Fruit fly (Drosophila melanogaster) whole organism: ENCODE measurements around the gene gb.

Source experiments
- CG8478 ChIP-seq: fragments of >200 bp; optimal IDR thresholded peaks from 2 replicates; lab custom pipeline; 2018; ENCODE audit warnings: inconsistent platforms
- Dll ChIP-seq: fragments of >200 bp; optimal IDR thresholded peaks from 2 replicates; lab custom pipeline; 2017
- EcR ChIP-seq, 2 experiments: fragments of >200 bp; optimal IDR thresholded peaks; 2 replicates each; lab custom pipeline; 2017; ENCODE audit warnings: missing biosample characterization in 2 of 2, missing genetic modification characterization in 2 of 2, missing genetic modification reagents in 2 of 2
- pan ChIP-seq: fragments of >200 bp; optimal IDR thresholded peaks from 2 replicates; lab custom pipeline; 2017
- psq ChIP-seq: fragments of >200 bp; optimal IDR thresholded peaks from 2 replicates; lab custom pipeline; 2017
- usp ChIP-seq: fragments of >200 bp; optimal IDR thresholded peaks from 2 replicates; lab custom pipeline; 2017; ENCODE audit warnings: missing biosample characterization, missing genetic modification characterization, mixed read lengths

Gene gb

dm6 chr3R:27148812-27149769 lies 37.0 kb upstream of the gb start:
- no peak for TF ChIP-seq usp (GFP tag; lab: Kevin White, UChicago)

- TF ChIP-seq EcR (GFP tag; optimal IDR thresholded peaks at IDR 0.05; lab: Kevin White, UChicago) (no peak), CG8478 (lab: Kevin White, UChicago) (no peak), Dll (lab: Kevin White, UChicago) (no peak), pan (lab: Kevin White, UChicago) (no peak)
Observed at dm6 chr3R:27139963-27140362, 27.9 kb upstream of the gb start.

DNA sequence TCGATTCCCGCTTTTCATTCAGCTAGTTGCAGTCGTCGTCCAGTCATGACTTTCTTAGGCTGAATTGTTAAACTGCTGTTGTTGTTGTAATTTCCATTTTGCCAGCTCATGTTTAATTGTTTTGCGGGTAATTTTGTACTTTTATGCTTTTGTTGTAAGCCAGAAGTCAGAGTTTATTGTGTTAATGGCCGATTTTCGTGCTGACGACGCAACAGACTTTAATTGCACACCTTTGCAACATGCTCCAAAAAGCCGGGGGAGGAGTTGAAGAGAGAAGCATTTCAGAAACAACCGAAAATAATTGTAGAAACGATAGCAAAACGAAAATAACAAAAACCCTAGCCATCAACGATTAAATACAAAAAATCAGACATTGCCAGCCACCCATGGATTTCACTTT lies 26.6 kb upstream of the gb start:
- TF ChIP-seq usp (GFP tag; lab: Kevin White, UChicago) (no peak), EcR (GFP tag; optimal IDR thresholded peaks at IDR 0.05; lab: Kevin White, UChicago) (no peak), Dll (lab: Kevin White, UChicago) (no peak), psq (lab: Kevin White, UChicago) (no peak), CG8478 (lab: Kevin White, UChicago) (no peak), pan (lab: Kevin White, UChicago) (no peak)

DNA sequence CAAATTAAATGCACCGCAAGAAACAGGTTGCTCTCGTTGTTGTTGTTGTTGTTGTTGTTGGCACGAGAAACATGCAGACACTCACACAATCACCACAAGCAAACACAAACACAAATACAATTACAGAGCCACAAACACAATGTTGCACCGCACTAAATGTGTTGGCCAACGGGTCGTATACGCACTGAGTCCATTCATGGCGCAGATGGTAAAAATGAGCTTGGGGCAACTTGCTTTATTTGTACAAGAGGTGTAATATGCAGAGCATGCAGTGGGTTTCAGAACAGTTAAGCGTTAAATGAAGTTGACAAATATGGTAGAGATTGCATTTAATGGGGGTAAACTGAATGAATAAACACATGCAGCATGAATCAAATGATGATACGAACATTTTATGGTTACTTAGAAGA lies 25.8 kb upstream of the gb start:
- no peak for TF ChIP-seq CG8478 (lab: Kevin White, UChicago)
- TF ChIP-seq pan (lab: Kevin White, UChicago), result no peak
- no peak for TF ChIP-seq usp (GFP tag; lab: Kevin White, UChicago)
- TF ChIP-seq psq (lab: Kevin White, UChicago), result no peak
- TF ChIP-seq Dll (lab: Kevin White, UChicago), result no peak
- TF ChIP-seq EcR (GFP tag; optimal IDR thresholded peaks at IDR 0.05; lab: Kevin White, UChicago), result no peak

DNA sequence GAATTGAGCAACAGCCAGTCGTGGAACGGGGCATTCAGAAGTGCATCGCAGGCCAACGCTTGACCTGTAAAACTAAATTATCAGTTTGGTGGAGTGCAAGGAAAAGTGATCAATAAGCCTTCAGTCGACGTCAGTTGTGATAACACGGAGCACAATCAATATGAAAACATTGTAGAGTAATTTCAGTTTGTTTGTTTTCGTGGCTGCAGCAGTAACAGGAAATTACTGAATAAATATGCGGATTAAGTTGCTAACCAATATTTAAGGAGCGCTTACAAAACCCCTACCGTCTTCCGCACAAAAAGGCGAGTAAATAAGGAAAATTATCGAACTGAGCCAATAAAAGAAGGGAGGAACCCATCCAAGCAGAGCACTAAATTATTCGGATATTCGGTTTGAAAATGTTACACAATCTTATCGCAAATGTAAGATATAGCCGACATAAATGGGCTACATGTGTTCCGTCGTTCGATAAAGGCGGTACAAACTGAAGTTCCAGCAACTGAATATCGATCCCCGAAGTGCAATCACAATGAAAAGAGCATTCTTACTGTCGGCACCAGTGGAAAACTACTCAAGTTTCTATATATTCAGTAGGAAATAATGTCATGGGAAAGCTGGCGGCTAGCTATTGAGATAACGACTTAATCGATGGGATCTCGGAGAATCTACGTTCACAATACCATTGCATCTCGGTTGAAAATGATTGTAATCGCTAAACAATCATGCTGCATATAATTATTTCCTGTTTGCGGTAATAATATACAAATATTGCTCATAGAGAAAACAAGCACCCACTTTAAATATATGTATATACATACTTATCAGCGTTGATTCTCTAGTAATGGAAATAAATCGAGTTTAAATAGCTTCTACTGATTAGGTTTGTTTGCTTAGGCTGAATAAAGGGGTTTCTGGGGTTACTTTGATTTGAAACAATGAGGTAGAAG lies 23.9 kb upstream of the gb start:
- TF ChIP-seq Dll (lab: Kevin White, UChicago) (no peak), pan (lab: Kevin White, UChicago) (no peak), EcR (GFP tag; optimal IDR thresholded peaks at IDR 0.05; lab: Kevin White, UChicago) (no peak), CG8478 (lab: Kevin White, UChicago) (no peak), psq (lab: Kevin White, UChicago) (no peak), usp (GFP tag; lab: Kevin White, UChicago) (no peak)

dm6 chr3R:27134728-27135361 lies 22.8 kb upstream of the gb start:
- no peak for TF ChIP-seq usp (GFP tag; lab: Kevin White, UChicago)
- no peak for TF ChIP-seq CG8478 (lab: Kevin White, UChicago)
- TF ChIP-seq psq (lab: Kevin White, UChicago), result no peak

DNA sequence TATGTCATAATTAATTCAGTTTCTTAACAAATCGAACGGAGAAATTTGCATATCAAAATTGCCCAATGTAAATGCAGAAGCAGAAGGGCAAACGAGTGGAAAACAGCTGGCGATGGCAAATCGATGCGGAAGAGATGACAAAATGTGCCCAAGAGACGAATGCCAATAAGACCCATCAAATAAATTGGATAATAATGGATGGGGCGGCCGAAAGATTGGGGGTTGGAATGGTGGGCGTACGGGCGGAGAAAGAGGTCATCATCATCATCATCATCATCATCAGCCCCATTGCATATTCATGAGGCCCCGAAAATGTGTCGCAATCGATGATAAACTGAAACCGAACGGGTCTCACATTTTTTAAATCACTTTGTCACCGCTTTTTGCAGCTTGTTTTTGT lies 21.9 kb upstream of the gb start:
- TF ChIP-seq pan (lab: Kevin White, UChicago), result no peak
- TF ChIP-seq psq (lab: Kevin White, UChicago), result no peak
- TF ChIP-seq CG8478 (lab: Kevin White, UChicago), result no peak
- TF ChIP-seq Dll (lab: Kevin White, UChicago), result no peak
- no peak for TF ChIP-seq usp (GFP tag; lab: Kevin White, UChicago)
- no peak for TF ChIP-seq EcR (GFP tag; optimal IDR thresholded peaks at IDR 0.05; lab: Kevin White, UChicago)

DNA sequence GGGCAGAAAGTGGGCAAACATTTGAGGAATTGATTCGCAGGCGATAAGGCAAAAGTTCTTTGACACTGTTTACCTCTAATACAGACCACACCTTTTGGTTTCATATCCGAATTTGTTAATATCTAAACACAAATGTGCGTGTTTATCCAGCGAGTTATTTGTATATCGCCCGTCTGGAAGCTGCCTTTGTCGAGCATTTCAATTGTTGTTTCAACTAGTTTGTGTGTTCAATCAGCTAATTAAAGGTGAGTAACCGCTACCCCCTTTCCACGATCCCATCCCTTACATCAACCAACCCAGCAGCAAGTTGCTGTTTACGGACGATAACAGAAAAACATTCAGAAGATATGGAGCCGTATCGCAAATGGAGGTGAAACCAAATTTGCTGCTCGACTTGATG lies 19.3 kb upstream of the gb start:
- no peak for TF ChIP-seq usp (GFP tag; lab: Kevin White, UChicago)
- no peak for TF ChIP-seq Dll (lab: Kevin White, UChicago)
- no peak for TF ChIP-seq psq (lab: Kevin White, UChicago)
- TF ChIP-seq EcR (GFP tag; optimal IDR thresholded peaks at IDR 0.05; lab: Kevin White, UChicago), result no peak
- TF ChIP-seq CG8478 (lab: Kevin White, UChicago), result no peak
- no peak for TF ChIP-seq pan (lab: Kevin White, UChicago)

dm6 chr3R:27130551-27131161 lies 18.6 kb upstream of the gb start:
- TF ChIP-seq usp (GFP tag; lab: Kevin White, UChicago), result no peak
- no peak for TF ChIP-seq EcR (GFP tag; optimal IDR thresholded peaks at IDR 0.05; lab: Kevin White, UChicago)
- TF ChIP-seq Dll (lab: Kevin White, UChicago), result no peak
- TF ChIP-seq psq (lab: Kevin White, UChicago), result no peak
- TF ChIP-seq pan (lab: Kevin White, UChicago), result no peak
- no peak for TF ChIP-seq CG8478 (lab: Kevin White, UChicago)

- TF ChIP-seq Dll (lab: Kevin White, UChicago) (no peak), CG8478 (lab: Kevin White, UChicago) (no peak), usp (GFP tag; lab: Kevin White, UChicago) (no peak), psq (lab: Kevin White, UChicago) (no peak), EcR (GFP tag; optimal IDR thresholded peaks at IDR 0.05; lab: Kevin White, UChicago) (no peak), pan (lab: Kevin White, UChicago) (no peak)
Observed at dm6 chr3R:27129580-27130385, 17.7 kb upstream of the gb start.
